Worm (Caenorhabditis elegans): Measurements from ENCODE around the gene Y59H11AM.4.
A peak's percentile ranks its signal among the peaks of the same experiment; 100 is the strongest.

The Y59H11AM.4 gene

DNA sequence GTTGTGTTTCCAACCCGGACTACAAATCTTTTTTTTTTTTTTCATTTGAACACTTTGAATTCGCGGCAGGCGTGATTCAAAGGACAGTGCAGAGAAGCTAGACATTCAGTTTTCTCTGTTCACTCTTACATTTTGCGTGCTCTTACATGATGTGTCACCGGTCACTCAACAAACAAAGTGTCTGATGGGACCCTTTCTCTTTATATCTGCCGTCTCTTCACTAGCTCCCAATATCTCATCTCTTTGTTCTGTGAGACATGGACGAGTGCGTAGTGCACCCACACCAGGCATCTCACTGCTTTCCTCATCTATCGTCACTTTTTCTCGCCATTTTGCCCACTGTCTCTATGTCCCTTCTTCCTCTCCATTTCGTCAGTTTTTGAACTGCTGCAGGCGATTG lies 16.9 kb upstream of the Y59H11AM.4 start (continued):
- TF ChIP-seq mxl-2 (GFP tag; conservative IDR thresholded peaks at IDR 0.05) (no peak), lin-39 (tag; optimal IDR thresholded peaks at IDR 0.05) (no peak), snpc-4 (tag; optimal IDR thresholded peaks at IDR 0.05) (no peak), ceh-82 (tag; optimal IDR thresholded peaks at IDR 0.05) (no peak), nhr-6 (tag; optimal IDR thresholded peaks at IDR 0.05) (peak; percentile 10), ceh-20 (GFP tag; IDR thresholded peaks at IDR 0.05) (no peak), nhr-77 (tag; optimal IDR thresholded peaks at IDR 0.05) (no peak), F26F4.8 (GFP tag; conservative IDR thresholded peaks at IDR 0.05) (no peak), pha-4 (GFP tag; IDR thresholded peaks at IDR 0.05) (no peak), pha-4 (tag; optimal IDR thresholded peaks at IDR 0.05) (peak; percentile 40), ceh-32 (tag; optimal IDR thresholded peaks at IDR 0.05; ENCODE audit: poor library complexity) (no peak), ctbp-1 (GFP tag; IDR thresholded peaks at IDR 0.05) (no peak), jun-1 (tag; optimal IDR thresholded peaks at IDR 0.05) (no peak), vab-7 (GFP tag; IDR thresholded peaks at IDR 0.05) (0 out of 2 replicates have a peak, but pooled peaks have one; percentile 31), skn-1 (tag; optimal IDR thresholded peaks at IDR 0.05) (no peak), daf-16 (GFP tag; optimal IDR thresholded peaks at IDR 0.05) (peak in 1 of 2 experiments; percentile 20), daf-16 (tag; optimal IDR thresholded peaks at IDR 0.05) (peak; percentile 10), madf-9 (GFP tag; conservative IDR thresholded peaks at IDR 0.05) (no peak), T26A8.4 (GFP tag; IDR thresholded peaks at IDR 0.05) (no peak), mdt-29 (GFP tag; IDR thresholded peaks at IDR 0.05) (no peak), daf-19 (GFP tag; conservative IDR thresholded peaks at IDR 0.05) (no peak), dve-1 (tag; optimal IDR thresholded peaks at IDR 0.05; ENCODE audit: insufficient read depth) (peak; percentile 33), F37D6.2 (tag; optimal IDR thresholded peaks at IDR 0.05) (no peak), daf-12 (tag; optimal IDR thresholded peaks at IDR 0.05) (no peak), egl-43 (GFP tag; IDR thresholded peaks at IDR 0.05) (no peak), hif-1 (tag; optimal IDR thresholded peaks at IDR 0.05) (peak in 1 of 2 experiments; percentile 23), snpc-1.2 (GFP tag; IDR thresholded peaks at IDR 0.05) (no peak), mep-1 (tag; optimal IDR thresholded peaks at IDR 0.05) (peak; percentile 75), unc-39 (tag; optimal IDR thresholded peaks at IDR 0.05) (no peak), lin-29 (GFP tag; IDR thresholded peaks at IDR 0.05) (no peak), daf-8 (GFP tag; IDR thresholded peaks at IDR 0.05) (no peak), Y5F2A.4 (GFP tag; optimal IDR thresholded peaks at IDR 0.05) (no peak), zfp-2 (tag; optimal IDR thresholded peaks at IDR 0.05) (no peak), nhr-237 (tag; optimal IDR thresholded peaks at IDR 0.05) (no peak), ceh-44 (GFP tag; IDR thresholded peaks at IDR 0.05) (no peak), nhr-28 (tag; optimal IDR thresholded peaks at IDR 0.05) (peak; percentile 55), R02D3.7 (tag; optimal IDR thresholded peaks at IDR 0.05) (no peak), nhr-111 (GFP tag; optimal IDR thresholded peaks at IDR 0.05) (no peak), attf-4 (tag; optimal IDR thresholded peaks at IDR 0.05) (peak; percentile 58), zip-11 (GFP tag; IDR thresholded peaks at IDR 0.05) (no peak), aha-1 (tag) (peak; percentile 89), hlh-11 (tag; optimal IDR thresholded peaks at IDR 0.05) (peak; percentile 71), nhr-48 (tag; optimal IDR thresholded peaks at IDR 0.05) (peak; percentile 92), hlh-30 (tag; optimal IDR thresholded peaks at IDR 0.05; ENCODE audit: insufficient read depth) (peak; percentile 50), ZK546.5 (tag; optimal IDR thresholded peaks at IDR 0.05) (no peak), nhr-102 (tag; optimal IDR thresholded peaks at IDR 0.05) (peak; percentile 21), ZK337.2 (GFP tag; IDR thresholded peaks at IDR 0.05) (peak; percentile 54; the same call in 1 of the 2 replicates), unc-130 (GFP tag; optimal IDR thresholded peaks at IDR 0.05) (no peak), sdz-12 (GFP tag; optimal IDR thresholded peaks at IDR 0.05) (no peak), ceh-62 (tag; optimal IDR thresholded peaks at IDR 0.05) (no peak), ces-1 (GFP tag; optimal IDR thresholded peaks at IDR 0.05) (no peak), hmg-1.1 (GFP tag; IDR thresholded peaks at IDR 0.05) (no peak; the same call in 1 of the 2 replicates), nhr-10 (tag; optimal IDR thresholded peaks at IDR 0.05) (no peak)
